Fruit fly (Drosophila melanogaster) whole organism: ENCODE results near the gene c11.1.

Experiments
- CG8478 ChIP-seq: fragments of >200 bp; optimal IDR thresholded peaks from 2 replicates; lab custom pipeline; 2018; ENCODE audit warnings: inconsistent platforms
- Dll ChIP-seq: fragments of >200 bp; optimal IDR thresholded peaks from 2 replicates; lab custom pipeline; 2017
- EcR ChIP-seq, 2 experiments: fragments of >200 bp; optimal IDR thresholded peaks; 2 replicates each; lab custom pipeline; 2017; ENCODE audit warnings: missing biosample characterization in 2 of 2, missing genetic modification characterization in 2 of 2, missing genetic modification reagents in 2 of 2
- pan ChIP-seq: fragments of >200 bp; optimal IDR thresholded peaks from 2 replicates; lab custom pipeline; 2017
- usp ChIP-seq: fragments of >200 bp; optimal IDR thresholded peaks from 2 replicates; lab custom pipeline; 2017; ENCODE audit warnings: missing biosample characterization, missing genetic modification characterization, mixed read lengths

DNA sequence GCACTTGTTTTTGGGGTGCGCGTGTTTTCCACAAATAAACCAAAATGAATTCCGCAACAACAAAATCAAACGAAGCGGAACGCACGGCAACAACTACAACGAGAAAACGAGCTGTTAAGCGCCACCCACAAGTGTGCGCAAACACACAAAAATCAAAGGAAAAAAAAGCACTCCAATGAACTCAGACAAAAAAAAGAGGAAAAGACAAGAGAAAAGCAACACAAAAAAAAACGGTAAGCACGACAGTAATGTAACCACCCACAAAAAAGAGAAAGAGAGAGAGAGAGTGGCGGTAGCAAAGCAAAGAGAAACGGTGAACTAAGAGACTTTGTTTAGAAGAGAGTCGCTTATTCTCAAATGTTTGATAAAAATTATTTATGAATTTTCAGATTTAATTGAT, 22.8 kb upstream of the c11.1 start:
- no peak for TF ChIP-seq pan (lab: Kevin White, UChicago)
- TF ChIP-seq usp (GFP tag; lab: Kevin White, UChicago) = no peak
- TF ChIP-seq CG8478 (lab: Kevin White, UChicago) = no peak
- no peak for TF ChIP-seq EcR (GFP tag; optimal IDR thresholded peaks at IDR 0.05; lab: Kevin White, UChicago)
- no peak for TF ChIP-seq Dll (lab: Kevin White, UChicago)
